Worm (Caenorhabditis elegans) whole organism, L2 larva: ENCODE results near the gene egas-3.

Source experiments
- blmp-1 ChIP-seq: sonication (generic microtip); optimal IDR thresholded peaks from 2 replicates; lab custom pipeline; 2017; ENCODE audit warnings: missing genetic modification characterization, mild to moderate bottlenecking, missing compliant biosample characterization, antibody characterized with exemption, moderate library complexity; ENCODE audit not compliant: insufficient read depth
- snpc-4 ChIP-seq: fragments of 150-350 bp; optimal IDR thresholded peaks from 2 replicates; lab custom pipeline; 2014; ENCODE audit warnings: missing biosample characterization, missing genetic modification characterization
- unc-39 ChIP-seq: fragments of 150-350 bp; optimal IDR thresholded peaks from 2 replicates; lab custom pipeline; 2014; ENCODE audit warnings: missing biosample characterization, missing genetic modification characterization
- ztf-11 ChIP-seq: sonication (generic microtip); optimal IDR thresholded peaks from 2 replicates; lab custom pipeline; 2017; ENCODE audit warnings: missing biosample characterization, missing genetic modification characterization

- TF ChIP-seq ztf-11 (tag; lab: Kevin White, UChicago): no peak
- no peak for TF ChIP-seq blmp-1 (tag; lab: Kevin White, UChicago)
- TF ChIP-seq unc-39 (tag; lab: Kevin White, UChicago): no peak
- TF ChIP-seq snpc-4 (tag; lab: Kevin White, UChicago): no peak
These were observed 38.2 kb upstream of the egas-3 start for ce11 chrV:18674367-18674766.
